Worm (Caenorhabditis elegans): Measurements from ENCODE around the gene F59B10.4.

DNA sequence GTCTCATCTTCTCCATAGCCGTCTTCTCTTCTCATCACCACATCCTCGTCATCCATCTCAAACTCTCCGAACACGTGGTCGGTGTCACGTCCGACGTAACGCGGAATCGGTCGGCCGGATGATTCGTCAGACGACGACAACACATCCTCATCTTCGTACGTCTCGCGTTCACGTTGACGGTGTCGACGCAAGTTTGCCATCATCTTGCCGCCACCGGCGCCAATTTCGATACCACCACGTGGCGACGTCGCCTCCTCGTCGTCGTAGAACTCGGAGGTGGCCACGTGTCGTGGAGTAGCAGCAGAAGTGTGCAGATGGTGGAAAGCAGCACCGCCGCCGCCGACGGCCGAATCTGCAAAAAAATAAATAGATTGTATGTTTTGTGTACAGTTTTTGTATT is 28.4 kb upstream of the F59B10.4 start:
- TF ChIP-seq R02D3.7 (tag; optimal IDR thresholded peaks at IDR 0.05) (no peak), pha-4 (tag; optimal IDR thresholded peaks at IDR 0.05) (no peak), jun-1 (tag; optimal IDR thresholded peaks at IDR 0.05) (no peak), ceh-9 (tag; optimal IDR thresholded peaks at IDR 0.05) (no peak), nhr-11 (tag; optimal IDR thresholded peaks at IDR 0.05) (no peak), ztf-11 (tag; optimal IDR thresholded peaks at IDR 0.05) (no peak), lin-15B (tag; optimal IDR thresholded peaks at IDR 0.05) (no peak)
